Worm (Caenorhabditis elegans): ENCODE results near the gene C15H7.4.

- no peak for TF ChIP-seq pha-4 (GFP tag; IDR thresholded peaks at IDR 0.05)
- TF ChIP-seq pha-4 (tag; optimal IDR thresholded peaks at IDR 0.05) = no peak
- no peak for TF ChIP-seq nhr-237 (tag; optimal IDR thresholded peaks at IDR 0.05)
- no peak for TF ChIP-seq ama-1 (optimal IDR thresholded peaks at IDR 0.05)
Observed at ce11 chrIII:9698635-9699396, 43.1 kb upstream of the C15H7.4 start.

All from whole organism, L4 larva.